Worm (Caenorhabditis elegans) whole organism, L1 larva: Measurements from ENCODE around the gene C25F6.8.

Experiments used
- F16B12.6 ChIP-seq: fragments of 150-350 bp; optimal IDR thresholded peaks from 2 replicates; lab custom pipeline; 2014; ENCODE audit warnings: missing biosample characterization, missing genetic modification characterization
- alr-1 ChIP-seq: fragments of 200-800 bp; sonication (Bioruptor generic); optimal IDR thresholded peaks from 2 replicates; lab custom pipeline; 2018; ENCODE audit warnings: borderline replicate concordance, mild to moderate bottlenecking, missing genetic modification characterization, missing compliant biosample characterization
- aly-2 ChIP-seq: fragments of 150-350 bp; optimal IDR thresholded peaks from 2 replicates; lab custom pipeline; 2014; ENCODE audit warnings: missing biosample characterization, missing genetic modification characterization
- nhr-28 ChIP-seq: fragments of 150-350 bp; optimal IDR thresholded peaks from 2 replicates; lab custom pipeline; 2014; ENCODE audit warnings: missing biosample characterization, missing genetic modification characterization
- nhr-71 ChIP-seq: sonication (generic microtip); optimal IDR thresholded peaks from 2 replicates; lab custom pipeline; 2016; ENCODE audit warnings: mild to moderate bottlenecking, missing genetic modification characterization, moderate library complexity, missing compliant biosample characterization
- pax-3 ChIP-seq: fragments of 200-800 bp; sonication (Bioruptor generic); optimal IDR thresholded peaks from 2 replicates; lab custom pipeline; 2018; ENCODE audit warnings: mild to moderate bottlenecking, missing genetic modification characterization, moderate library complexity, missing compliant biosample characterization
- sox-4 ChIP-seq: sonication (generic microtip); optimal IDR thresholded peaks from 2 replicates; lab custom pipeline; 2016; ENCODE audit warnings: missing genetic modification characterization, missing compliant biosample characterization
- sptf-1 ChIP-seq: fragments of 150-350 bp; optimal IDR thresholded peaks from 2 replicates; lab custom pipeline; 2014; ENCODE audit warnings: missing biosample characterization, missing genetic modification characterization

- TF ChIP-seq aly-2 (tag; lab: Kevin White, UChicago) (no peak), nhr-71 (tag; lab: Kevin White, UChicago) (no peak), sox-4 (tag; lab: Kevin White, UChicago) (no peak), F16B12.6 (no peak), alr-1 (tag; lab: Kevin White, UChicago) (no peak), sptf-1 (tag; lab: Kevin White, UChicago) (no peak), pax-3 (tag; lab: Kevin White, UChicago) (no peak), nhr-28 (no peak)
Observed at ce11 chrX:5488867-5489266, 40.8 kb downstream of the C25F6.8 start.
